Worm (Caenorhabditis elegans) whole organism, mixed stage, embryonic: ENCODE results near the gene pges-2.

Experiments
- elt-3 ChIP-seq: fragments of 150-350 bp; optimal IDR thresholded peaks from 2 replicates; lab custom pipeline; 2014; ENCODE audit warnings: missing biosample characterization, missing genetic modification characterization
- lsy-2 ChIP-seq: fragments of 150-350 bp; optimal IDR thresholded peaks from 2 replicates; lab custom pipeline; 2014; ENCODE audit warnings: missing biosample characterization, missing genetic modification characterization
- nhr-76 ChIP-seq: sonication (generic microtip); optimal IDR thresholded peaks from 2 replicates; lab custom pipeline; 2017; ENCODE audit warnings: missing biosample characterization, missing genetic modification characterization
- pha-4 ChIP-seq: fragments of 150-350 bp; optimal IDR thresholded peaks from 2 replicates; lab custom pipeline; 2018; ENCODE audit warnings: missing biosample characterization, missing genetic modification reagents, missing genetic modification characterization
- sptf-1 ChIP-seq: sonication (generic microtip); optimal IDR thresholded peaks from 2 replicates; lab custom pipeline; 2017; ENCODE audit warnings: mild to moderate bottlenecking, missing genetic modification characterization, moderate library complexity, missing compliant biosample characterization
- tbx-8 ChIP-seq: fragments of 200-800 bp; sonication (Bioruptor generic); optimal IDR thresholded peaks from 2 replicates; lab custom pipeline; 2018; ENCODE audit warnings: mild to moderate bottlenecking, missing genetic modification characterization, moderate library complexity, missing compliant biosample characterization

DNA sequence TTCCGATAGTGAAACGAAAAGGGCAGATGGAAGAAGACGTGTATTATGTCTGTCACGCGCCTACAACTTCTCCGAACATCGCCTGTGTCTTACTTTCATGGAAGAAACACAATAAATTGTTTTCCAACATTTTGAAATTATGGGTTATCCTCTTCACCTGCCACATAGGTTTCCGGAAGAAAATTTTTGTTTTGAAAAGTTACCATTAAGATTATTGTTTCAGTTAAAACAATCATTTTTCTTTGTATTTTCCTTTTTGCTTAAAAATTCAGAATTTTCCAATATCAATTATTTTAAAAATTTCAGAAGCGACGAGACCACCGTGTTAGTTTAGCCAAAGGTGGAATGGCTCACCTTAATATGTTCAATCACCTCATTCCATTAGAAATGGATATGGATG lies 7.0 kb upstream of the pges-2 start, which contains the start of gene mask-1:
- TF ChIP-seq nhr-76 (tag; lab: Kevin White, UChicago), result no peak
- TF ChIP-seq pha-4, result no peak
- no peak for TF ChIP-seq lsy-2 (tag; lab: Kevin White, UChicago)
- no peak for TF ChIP-seq tbx-8 (GFP tag; lab: Kevin White, UChicago)
- TF ChIP-seq elt-3, result no peak
- no peak for TF ChIP-seq sptf-1 (tag; lab: Kevin White, UChicago)
